Fruit fly (Drosophila melanogaster) whole organism: ENCODE measurements around the gene Tfb5.

Experiments
- CG8478 ChIP-seq: fragments of >200 bp; optimal IDR thresholded peaks from 2 replicates; lab custom pipeline; 2018; ENCODE audit warnings: inconsistent platforms
- Dll ChIP-seq: fragments of >200 bp; optimal IDR thresholded peaks from 2 replicates; lab custom pipeline; 2017
- EcR ChIP-seq, 2 experiments: fragments of >200 bp; optimal IDR thresholded peaks; 2 replicates each; lab custom pipeline; 2017; ENCODE audit warnings: missing biosample characterization in 2 of 2, missing genetic modification characterization in 2 of 2, missing genetic modification reagents in 2 of 2
- pan ChIP-seq: fragments of >200 bp; optimal IDR thresholded peaks from 2 replicates; lab custom pipeline; 2017
- psq ChIP-seq: fragments of >200 bp; optimal IDR thresholded peaks from 2 replicates; lab custom pipeline; 2017
- usp ChIP-seq: fragments of >200 bp; optimal IDR thresholded peaks from 2 replicates; lab custom pipeline; 2017; ENCODE audit warnings: missing biosample characterization, missing genetic modification characterization, mixed read lengths

The Tfb5 gene

DNA sequence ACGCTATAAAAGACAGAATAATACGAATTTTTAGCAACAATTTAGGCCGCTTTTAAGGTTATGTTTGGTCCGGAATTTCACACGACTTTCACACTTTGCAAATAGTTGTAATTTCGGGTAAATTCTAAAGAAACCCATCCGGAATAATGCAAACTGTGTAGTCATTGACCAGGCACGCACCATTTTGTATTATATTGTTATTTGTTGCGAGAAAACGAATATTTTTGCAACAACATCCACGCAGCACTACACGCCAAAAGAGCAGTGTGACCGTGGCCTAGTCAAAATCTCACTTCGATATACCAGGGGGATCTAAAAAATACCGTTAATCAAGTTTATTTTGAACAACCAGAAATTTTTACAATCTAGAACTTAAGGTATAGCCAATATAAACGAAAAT lies 43.1 kb downstream of the Tfb5 start, which contains the start of gene eIF3i:
TSS of gene eIF3i (minus strand) at position 265 of the 400 bp plus-strand sequence.
- TF ChIP-seq Dll (no peak), CG8478 (lab: Kevin White, UChicago) (no peak), psq (lab: Kevin White, UChicago) (no peak), EcR (GFP tag; optimal IDR thresholded peaks at IDR 0.05; lab: Kevin White, UChicago) (no peak), pan (lab: Kevin White, UChicago) (no peak), usp (GFP tag; lab: Kevin White, UChicago) (no peak)

DNA sequence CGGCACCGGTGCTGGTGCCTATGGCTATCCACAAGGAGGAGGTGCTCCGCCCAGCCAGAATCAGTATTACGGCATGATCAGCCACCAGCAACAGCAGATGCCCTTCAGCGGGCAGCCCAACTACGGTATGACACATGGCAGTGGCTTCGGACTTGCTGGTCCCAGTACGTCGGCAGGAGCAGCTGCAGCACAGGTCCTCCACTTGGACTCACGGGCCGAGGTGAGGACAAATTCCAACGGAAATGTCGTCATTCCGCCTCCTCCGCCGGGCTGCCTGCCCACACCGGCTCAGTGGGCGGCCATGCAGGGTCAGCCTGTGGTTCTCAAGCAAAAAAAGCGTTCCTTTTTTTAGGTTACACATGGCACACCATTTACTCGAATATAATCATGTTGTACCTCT lies 44.7 kb downstream of the Tfb5 start:
- TF ChIP-seq EcR (GFP tag; optimal IDR thresholded peaks at IDR 0.05; lab: Kevin White, UChicago): no peak

DNA sequence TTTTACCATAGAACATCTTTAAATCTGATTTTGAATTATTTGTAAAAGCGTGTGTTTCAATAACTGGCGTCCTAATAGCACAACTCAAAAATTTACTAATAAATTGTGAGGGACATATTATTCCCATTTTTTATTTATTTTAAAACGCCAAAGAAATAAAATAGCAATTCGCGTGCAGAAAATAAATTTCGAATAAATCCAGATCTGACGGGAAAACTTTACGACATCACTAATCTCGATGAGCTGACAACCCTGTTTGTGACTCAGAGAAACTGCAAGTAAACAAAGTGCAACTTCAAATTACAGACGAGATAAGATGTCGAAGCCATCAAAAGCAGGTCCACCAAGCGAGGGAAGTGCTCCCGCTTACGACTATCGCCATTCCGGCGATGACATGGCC lies 45.2 kb downstream of the Tfb5 start, which contains the start of gene CG34125:
TSS of gene CG34125 (plus strand) at position 254 of the 400 bp plus-strand sequence.
- TF ChIP-seq usp (GFP tag; lab: Kevin White, UChicago): no peak
- TF ChIP-seq CG8478 (lab: Kevin White, UChicago): no peak
